Fruit fly (Drosophila melanogaster): Measurements from ENCODE around the gene heix.

Gene heix

DNA sequence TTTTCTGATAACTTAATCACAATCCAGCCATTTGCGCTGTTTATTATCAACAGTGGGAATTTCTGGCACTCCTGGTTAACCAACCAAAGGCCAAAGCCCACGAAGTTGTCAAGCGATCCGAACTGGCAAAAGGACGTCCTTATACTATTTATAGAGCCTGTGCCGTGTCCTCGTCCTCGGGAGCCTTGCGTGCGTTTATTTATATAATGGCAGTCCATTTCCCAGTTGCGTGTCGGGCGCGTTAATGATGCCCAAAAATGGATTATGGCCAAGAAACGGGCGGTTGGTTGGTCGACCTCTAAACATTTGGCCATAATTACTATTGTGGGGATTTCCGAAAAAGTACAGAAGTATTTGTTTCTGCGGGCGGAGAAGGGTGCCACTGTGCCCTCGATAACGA, 20.8 kb upstream of the heix start:
- no peak for TF ChIP-seq CG12768 (GFP tag; optimal IDR thresholded peaks at IDR 0.05)
- TF ChIP-seq CG33017 (tag; optimal IDR thresholded peaks at IDR 0.05) = no peak
- no peak for TF ChIP-seq CG14711 (tag; optimal IDR thresholded peaks at IDR 0.05)
- TF ChIP-seq cic (GFP tag; optimal IDR thresholded peaks at IDR 0.05) = no peak
- no peak for TF ChIP-seq tj (GFP tag; optimal IDR thresholded peaks at IDR 0.05)
- TF ChIP-seq toe (GFP tag; optimal IDR thresholded peaks at IDR 0.05) = no peak
- no peak for TF ChIP-seq Mnt (GFP tag; optimal IDR thresholded peaks at IDR 0.05)
- no peak for TF ChIP-seq Hr96 (GFP tag; optimal IDR thresholded peaks at IDR 0.05)
- no peak for TF ChIP-seq kay (GFP tag; ENCODE audit: borderline replicate concordance)
- no peak for TF ChIP-seq pad (GFP tag; optimal IDR thresholded peaks at IDR 0.05)
- no peak for TF ChIP-seq CG7101 (tag; optimal IDR thresholded peaks at IDR 0.05)
- TF ChIP-seq Clk (GFP tag; optimal IDR thresholded peaks at IDR 0.05) = no peak
- TF ChIP-seq CG7045 (GFP tag; optimal IDR thresholded peaks at IDR 0.05) = no peak
- no peak for TF ChIP-seq cnc (optimal IDR thresholded peaks at IDR 0.05)

DNA sequence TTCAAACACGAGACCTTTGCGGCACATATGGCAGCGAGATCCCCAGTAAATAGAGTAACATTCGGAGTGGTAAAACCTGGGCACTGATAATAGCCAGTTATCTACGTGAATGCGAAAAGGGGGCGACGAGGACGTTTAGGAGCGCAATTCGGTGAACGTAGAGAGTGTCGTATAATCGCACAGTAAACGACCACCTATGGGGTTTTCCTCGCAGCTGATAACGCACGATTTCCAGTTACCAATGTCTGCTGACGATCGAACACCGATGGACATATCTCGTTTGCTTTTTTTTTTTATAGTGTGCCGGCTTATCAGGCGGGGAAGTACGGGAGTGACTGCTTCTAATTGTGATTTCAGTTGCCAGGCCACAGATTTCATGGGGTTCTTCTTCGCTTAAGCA, 20.1 kb upstream of the heix start:
- no peak for TF ChIP-seq Crg-1 (GFP tag; optimal IDR thresholded peaks at IDR 0.05)
- peak; percentile 36 for TF ChIP-seq CG33017 (tag; optimal IDR thresholded peaks at IDR 0.05)
- no peak for TF ChIP-seq CG14711 (tag; optimal IDR thresholded peaks at IDR 0.05)
- no peak for TF ChIP-seq CG11617 (GFP tag; optimal IDR thresholded peaks at IDR 0.05)
- TF ChIP-seq bab1 (GFP tag; optimal IDR thresholded peaks at IDR 0.05) = no peak
- peak; percentile 32 for TF ChIP-seq Clk (GFP tag; optimal IDR thresholded peaks at IDR 0.05)
- no peak for TF ChIP-seq CG5204 (GFP tag; optimal IDR thresholded peaks at IDR 0.05)
- TF ChIP-seq Hr96 (GFP tag; optimal IDR thresholded peaks at IDR 0.05) = no peak
- TF ChIP-seq pad (GFP tag; optimal IDR thresholded peaks at IDR 0.05) = peak; percentile 14
- TF ChIP-seq CG1620 (GFP tag; optimal IDR thresholded peaks at IDR 0.05) = no peak
- TF ChIP-seq ovo (GFP tag; optimal IDR thresholded peaks at IDR 0.05) = no peak
- TF ChIP-seq CG12768 (GFP tag; optimal IDR thresholded peaks at IDR 0.05) = peak; percentile 52
- TF ChIP-seq cnc (optimal IDR thresholded peaks at IDR 0.05) = no peak
- no peak for TF ChIP-seq toe (GFP tag; optimal IDR thresholded peaks at IDR 0.05)
- peak; percentile 22 for TF ChIP-seq tj (GFP tag; optimal IDR thresholded peaks at IDR 0.05)
- no peak for TF ChIP-seq CG7101 (tag; optimal IDR thresholded peaks at IDR 0.05)
- peak; percentile 45 for TF ChIP-seq Mnt (GFP tag; optimal IDR thresholded peaks at IDR 0.05)
- peak; percentile 20 for TF ChIP-seq CG7045 (GFP tag; optimal IDR thresholded peaks at IDR 0.05)
- TF ChIP-seq kay (GFP tag; ENCODE audit: borderline replicate concordance) = peak; percentile 82
- peak; percentile 88 for TF ChIP-seq cic (GFP tag; optimal IDR thresholded peaks at IDR 0.05)

DNA sequence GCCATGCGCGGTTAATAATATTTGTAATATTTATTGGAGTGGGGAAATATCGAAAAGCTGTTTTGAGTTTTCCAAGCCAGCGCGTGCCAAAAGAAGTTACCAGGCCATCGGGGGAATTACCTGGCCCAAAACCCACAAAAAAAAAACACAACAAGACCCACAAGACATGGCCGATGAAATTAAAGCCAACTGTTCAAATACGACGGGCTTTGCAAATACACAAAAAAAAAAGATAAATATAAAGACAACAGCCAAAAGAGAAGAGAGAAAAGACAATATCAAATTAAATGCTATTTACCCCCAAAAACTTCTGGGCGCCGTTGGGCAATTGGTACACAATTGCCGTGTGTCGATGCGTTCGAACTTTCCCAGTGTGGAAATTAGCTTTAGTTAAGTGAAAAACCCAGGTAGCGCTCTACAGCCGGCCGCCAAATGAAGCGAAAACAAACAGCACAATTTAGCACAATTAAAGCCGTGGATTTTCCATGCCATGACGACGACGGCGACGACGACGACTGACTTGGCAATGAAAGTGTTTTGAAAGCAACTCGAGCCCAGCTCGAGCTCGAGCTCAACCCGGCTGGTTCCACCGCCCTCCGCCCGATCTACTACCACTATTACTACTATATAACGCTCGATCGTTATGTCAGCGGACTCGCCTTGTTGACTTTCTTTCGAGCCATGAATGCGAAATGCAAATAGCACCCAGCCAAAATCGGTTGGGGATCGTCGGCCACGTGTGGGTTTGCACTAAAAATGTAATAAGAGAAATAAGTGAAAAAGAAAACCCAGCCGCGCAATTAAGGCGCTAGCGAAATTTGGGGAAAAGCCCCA, 18.3 kb upstream of the heix start:
- TF ChIP-seq CG7101 (tag; optimal IDR thresholded peaks at IDR 0.05) = peak; percentile 7
- peak; percentile 41 for TF ChIP-seq CG1620 (GFP tag; optimal IDR thresholded peaks at IDR 0.05)
- peak; percentile 27 for TF ChIP-seq ovo (GFP tag; optimal IDR thresholded peaks at IDR 0.05)
- TF ChIP-seq kay (GFP tag; ENCODE audit: borderline replicate concordance) = peak; percentile 70
- peak; percentile 34 for TF ChIP-seq CG12768 (GFP tag; optimal IDR thresholded peaks at IDR 0.05)
- peak; percentile 72 for TF ChIP-seq tj (GFP tag; optimal IDR thresholded peaks at IDR 0.05)
- TF ChIP-seq Crg-1 (GFP tag; optimal IDR thresholded peaks at IDR 0.05) = peak; percentile 71
- TF ChIP-seq Hr96 (GFP tag; optimal IDR thresholded peaks at IDR 0.05) = no peak
- TF ChIP-seq cnc (optimal IDR thresholded peaks at IDR 0.05) = no peak
- peak; percentile 26 for TF ChIP-seq cic (GFP tag; optimal IDR thresholded peaks at IDR 0.05)
- no peak for TF ChIP-seq Clk (GFP tag; optimal IDR thresholded peaks at IDR 0.05)
- no peak for TF ChIP-seq pad (GFP tag; optimal IDR thresholded peaks at IDR 0.05)
- peak; percentile 9 for TF ChIP-seq CG7045 (GFP tag; optimal IDR thresholded peaks at IDR 0.05)
- TF ChIP-seq CG33017 (tag; optimal IDR thresholded peaks at IDR 0.05) = no peak
- no peak for TF ChIP-seq CG11617 (GFP tag; optimal IDR thresholded peaks at IDR 0.05)
- no peak for TF ChIP-seq toe (GFP tag; optimal IDR thresholded peaks at IDR 0.05)
- no peak for TF ChIP-seq CG5204 (GFP tag; optimal IDR thresholded peaks at IDR 0.05)
- TF ChIP-seq CG14711 (tag; optimal IDR thresholded peaks at IDR 0.05) = no peak
- peak; percentile 46 for TF ChIP-seq Mnt (GFP tag; optimal IDR thresholded peaks at IDR 0.05)
- no peak for TF ChIP-seq bab1 (GFP tag; optimal IDR thresholded peaks at IDR 0.05)

DNA sequence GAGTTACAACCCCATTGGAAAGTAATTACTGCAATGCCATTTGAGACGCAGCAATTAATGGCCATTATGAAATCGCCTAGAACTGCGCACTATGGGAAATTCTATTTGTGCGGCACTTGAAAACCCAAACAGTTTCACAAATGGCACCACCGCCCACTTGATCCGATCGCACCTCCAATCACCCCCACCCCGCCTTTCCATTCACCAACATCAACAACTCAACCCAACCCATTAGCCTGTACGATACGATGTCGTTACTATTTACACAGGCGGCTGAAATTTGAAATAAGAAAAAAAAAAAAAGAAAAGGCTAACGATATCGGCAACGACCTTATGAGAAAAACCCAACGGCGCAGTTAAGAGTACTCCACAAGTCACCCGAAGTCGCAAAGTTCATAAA, 17.5 kb upstream of the heix start:
- TF ChIP-seq CG7101 (tag; optimal IDR thresholded peaks at IDR 0.05) = no peak
- no peak for TF ChIP-seq CG14711 (tag; optimal IDR thresholded peaks at IDR 0.05)
- TF ChIP-seq CG5204 (GFP tag; optimal IDR thresholded peaks at IDR 0.05) = no peak
- TF ChIP-seq bab1 (GFP tag; optimal IDR thresholded peaks at IDR 0.05) = no peak
- peak; percentile 20 for TF ChIP-seq ovo (GFP tag; optimal IDR thresholded peaks at IDR 0.05)
- TF ChIP-seq tj (GFP tag; optimal IDR thresholded peaks at IDR 0.05) = no peak
- TF ChIP-seq cnc (optimal IDR thresholded peaks at IDR 0.05) = no peak
- peak; percentile 60 for TF ChIP-seq CG12768 (GFP tag; optimal IDR thresholded peaks at IDR 0.05)
- TF ChIP-seq pad (GFP tag; optimal IDR thresholded peaks at IDR 0.05) = no peak
- TF ChIP-seq CG7045 (GFP tag; optimal IDR thresholded peaks at IDR 0.05) = peak; percentile 4
- TF ChIP-seq Clk (GFP tag; optimal IDR thresholded peaks at IDR 0.05) = no peak
- peak; percentile 5 for TF ChIP-seq kay (GFP tag; ENCODE audit: borderline replicate concordance)
- no peak for TF ChIP-seq toe (GFP tag; optimal IDR thresholded peaks at IDR 0.05)
- TF ChIP-seq CG11617 (GFP tag; optimal IDR thresholded peaks at IDR 0.05) = no peak
- TF ChIP-seq CG1620 (GFP tag; optimal IDR thresholded peaks at IDR 0.05) = no peak
- no peak for TF ChIP-seq Crg-1 (GFP tag; optimal IDR thresholded peaks at IDR 0.05)
- TF ChIP-seq Hr96 (GFP tag; optimal IDR thresholded peaks at IDR 0.05) = no peak
- no peak for TF ChIP-seq CG33017 (tag; optimal IDR thresholded peaks at IDR 0.05)
- TF ChIP-seq cic (GFP tag; optimal IDR thresholded peaks at IDR 0.05) = peak; percentile 85
- no peak for TF ChIP-seq Mnt (GFP tag; optimal IDR thresholded peaks at IDR 0.05)

DNA sequence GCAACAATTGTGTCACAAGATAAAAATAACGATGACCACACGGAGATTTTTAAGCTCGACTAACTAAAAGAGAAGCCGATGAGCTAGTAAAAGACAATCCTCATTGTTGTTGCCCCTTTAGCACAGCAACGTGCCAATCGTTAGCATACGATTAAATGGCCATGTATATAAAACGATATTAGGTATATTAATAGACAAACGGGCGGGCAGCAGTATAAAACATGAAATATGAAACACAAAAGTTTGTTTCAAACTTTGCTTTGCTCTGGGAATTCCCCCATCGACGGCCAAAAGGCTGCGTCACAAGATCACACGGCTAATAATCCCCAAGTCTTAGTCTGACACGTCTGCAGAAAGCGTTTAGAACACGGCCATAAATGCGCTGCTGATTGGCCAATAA, 16.8 kb upstream of the heix start:
- TF ChIP-seq pad (GFP tag; optimal IDR thresholded peaks at IDR 0.05) (no peak), CG12768 (GFP tag; optimal IDR thresholded peaks at IDR 0.05) (no peak), CG1620 (GFP tag; optimal IDR thresholded peaks at IDR 0.05) (no peak), bab1 (GFP tag; optimal IDR thresholded peaks at IDR 0.05) (no peak), Clk (GFP tag; optimal IDR thresholded peaks at IDR 0.05) (no peak), tj (GFP tag; optimal IDR thresholded peaks at IDR 0.05) (no peak), CG5204 (GFP tag; optimal IDR thresholded peaks at IDR 0.05) (no peak), CG14711 (tag; optimal IDR thresholded peaks at IDR 0.05) (no peak), toe (GFP tag; optimal IDR thresholded peaks at IDR 0.05) (no peak), Hr96 (GFP tag; optimal IDR thresholded peaks at IDR 0.05) (no peak)
